Worm (Caenorhabditis elegans) whole organism, L4 larva: ENCODE measurements around the gene eral-1.
A peak's percentile ranks its signal among the peaks of the same experiment; 100 is the strongest.

Source experiments
- F37D6.2 ChIP-seq: sonication (generic microtip); optimal IDR thresholded peaks from 2 replicates; lab custom pipeline; 2016; ENCODE audit warnings: mild to moderate bottlenecking, missing genetic modification characterization, missing compliant biosample characterization
- T20F7.1 ChIP-seq: fragments of 200-800 bp; sonication (Bioruptor generic); optimal IDR thresholded peaks from 2 replicates; lab custom pipeline; 2018; ENCODE audit warnings: mild to moderate bottlenecking, missing genetic modification characterization, missing compliant biosample characterization
- Y105C5A.15 ChIP-seq: fragments of 200-800 bp; sonication (Bioruptor generic); IDR thresholded peaks from 2 replicates; pipeline ENCODE4 v1.3.6; 2022; ENCODE audit warnings: missing genetic modification characterization, missing compliant biosample characterization
- ZK546.5 ChIP-seq, 2 experiments: sonication (generic microtip); optimal IDR thresholded peaks; 2 replicates each; lab custom pipeline; 2017; ENCODE audit warnings: missing biosample characterization in 2 of 2, missing genetic modification characterization in 2 of 2
- aha-1 ChIP-seq: fragments of 150-350 bp; peaks from one replicate; lab custom pipeline; 2014; ENCODE audit warnings: missing biosample characterization, missing genetic modification characterization
- arid-1 ChIP-seq: fragments of 200-800 bp; sonication (Bioruptor generic); conservative IDR thresholded peaks from 2 replicates; pipeline ENCODE4 v1.3.6; 2022; ENCODE audit warnings: missing genetic modification reagents, missing genetic modification characterization, missing compliant biosample characterization
- ceh-28 ChIP-seq: fragments of 150-350 bp; optimal IDR thresholded peaks from 2 replicates; lab custom pipeline; 2014; ENCODE audit warnings: missing biosample characterization, missing genetic modification reagents, missing genetic modification characterization
- ces-1 ChIP-seq: fragments of 150-350 bp; sonication (generic microtip); optimal IDR thresholded peaks from 4 replicates; lab custom pipeline; 2014; ENCODE audit warnings: missing biosample characterization, missing genetic modification reagents, missing genetic modification characterization
- daf-12 ChIP-seq: fragments of 150-350 bp; optimal IDR thresholded peaks from 2 replicates; lab custom pipeline; 2014; ENCODE audit warnings: missing biosample characterization, missing genetic modification reagents, missing genetic modification characterization
- daf-16 ChIP-seq, 3 experiments: sonication (generic microtip); optimal IDR thresholded peaks; 2 replicates each; lab custom pipeline; 2016 to 2017; ENCODE audit warnings: missing genetic modification characterization in 3 of 3, missing genetic modification reagents in 3 of 3, mild to moderate bottlenecking in 2 of 3, missing compliant biosample characterization in 2 of 3, missing biosample characterization in 1 of 3, moderate library complexity in 1 of 3
- daf-8 ChIP-seq: fragments of 200-800 bp; sonication (Bioruptor generic); IDR thresholded peaks from 2 replicates; pipeline ENCODE4 v1.3.6; 2022; ENCODE audit warnings: missing genetic modification characterization, missing compliant biosample characterization
- dmd-6 ChIP-seq: fragments of 200-800 bp; sonication (Bioruptor generic); IDR thresholded peaks from 2 replicates; pipeline ENCODE4 v1.3.6; 2022; ENCODE audit warnings: missing genetic modification reagents, missing genetic modification characterization, missing compliant biosample characterization
- dmd-8 ChIP-seq: fragments of 200-800 bp; sonication (Bioruptor generic); IDR thresholded peaks from 2 replicates; pipeline ENCODE4 v1.3.6; 2022; ENCODE audit warnings: missing genetic modification characterization, missing compliant biosample characterization
- dpl-1 ChIP-seq: fragments of 150-350 bp; optimal IDR thresholded peaks from 2 replicates; lab custom pipeline; 2014; ENCODE audit warnings: missing biosample characterization, missing genetic modification reagents, missing genetic modification characterization
- egl-43 ChIP-seq: fragments of 200-800 bp; sonication (Bioruptor generic); IDR thresholded peaks from 2 replicates; pipeline ENCODE4 v1.3.6; 2022; ENCODE audit warnings: missing genetic modification reagents, missing genetic modification characterization, missing compliant biosample characterization
- hlh-11 ChIP-seq: fragments of 200-800 bp; sonication (Bioruptor generic); optimal IDR thresholded peaks from 2 replicates; lab custom pipeline; 2018; ENCODE audit warnings: mild to moderate bottlenecking, missing genetic modification characterization, missing compliant biosample characterization
- hlh-30 ChIP-seq: sonication (generic microtip); optimal IDR thresholded peaks from 2 replicates; lab custom pipeline; 2017; ENCODE audit warnings: antibody characterized with exemption, mild to moderate bottlenecking, missing genetic modification characterization, missing compliant biosample characterization; ENCODE audit not compliant: insufficient read depth
- lim-7 ChIP-seq: fragments of 200-800 bp; sonication (Bioruptor generic); IDR thresholded peaks from 2 replicates; pipeline ENCODE4 v1.3.6; 2022; ENCODE audit warnings: missing genetic modification characterization, missing compliant biosample characterization
- lin-38 ChIP-seq: fragments of 200-800 bp; sonication (Bioruptor generic); IDR thresholded peaks from 2 replicates; pipeline ENCODE4 v1.3.6; 2022; ENCODE audit warnings: missing genetic modification reagents, missing genetic modification characterization, missing compliant biosample characterization
- lsy-2 ChIP-seq, 2 experiments: fragments of 150-350 bp in 1 of 2; sonication (generic microtip) in 1 of 2; optimal IDR thresholded peaks; 2 replicates each; lab custom pipeline; 2014 to 2017; ENCODE audit warnings: missing biosample characterization in 2 of 2, missing genetic modification characterization in 2 of 2
- madf-9 ChIP-seq: fragments of 200-800 bp; sonication (Bioruptor generic); conservative IDR thresholded peaks from 2 replicates; pipeline ENCODE4 v1.3.6; 2022; ENCODE audit warnings: missing genetic modification reagents, missing genetic modification characterization, missing compliant biosample characterization
- mdt-29 ChIP-seq: fragments of 200-800 bp; sonication (Bioruptor generic); IDR thresholded peaks from 2 replicates; pipeline ENCODE4 v1.3.6; 2022; ENCODE audit warnings: missing genetic modification reagents, missing genetic modification characterization, missing compliant biosample characterization
- mep-1 ChIP-seq: fragments of 150-350 bp; sonication (generic microtip); optimal IDR thresholded peaks from 3 replicates; lab custom pipeline; 2014; ENCODE audit warnings: missing biosample characterization, missing genetic modification characterization
- mes-2 ChIP-seq: sonication (generic microtip); optimal IDR thresholded peaks from 2 replicates; lab custom pipeline; 2016; ENCODE audit warnings: missing genotype, mild to moderate bottlenecking, missing genetic modification characterization, missing compliant biosample characterization; ENCODE audit not compliant: poor library complexity, severe bottlenecking
- mxl-3 ChIP-seq: fragments of 200-800 bp; sonication (Bioruptor generic); optimal IDR thresholded peaks from 2 replicates; lab custom pipeline; 2018; ENCODE audit warnings: mild to moderate bottlenecking, missing genetic modification characterization, missing compliant biosample characterization
- nhr-11 ChIP-seq: fragments of 150-350 bp; optimal IDR thresholded peaks from 2 replicates; lab custom pipeline; 2014; ENCODE audit warnings: missing biosample characterization, missing genetic modification characterization
- nhr-41 ChIP-seq: fragments of 200-800 bp; sonication (Bioruptor generic); IDR thresholded peaks from 2 replicates; pipeline ENCODE4 v1.3.6; 2022; ENCODE audit warnings: missing genetic modification reagents, missing genetic modification characterization, missing compliant biosample characterization
- nhr-77 ChIP-seq: fragments of 150-350 bp; optimal IDR thresholded peaks from 2 replicates; lab custom pipeline; 2014; ENCODE audit warnings: missing biosample characterization, missing genetic modification characterization
- pqm-1 ChIP-seq: sonication (generic microtip); optimal IDR thresholded peaks from 2 replicates; lab custom pipeline; 2017; ENCODE audit warnings: missing biosample characterization, missing genetic modification characterization
- set-16 ChIP-seq: fragments of 200-800 bp; sonication (Bioruptor generic); IDR thresholded peaks from 2 replicates; pipeline ENCODE4 v1.3.6; 2022; ENCODE audit warnings: missing genetic modification reagents, missing genetic modification characterization, missing compliant biosample characterization
- spr-1 ChIP-seq: sonication (generic microtip); optimal IDR thresholded peaks from 2 replicates; lab custom pipeline; 2016; ENCODE audit warnings: mild to moderate bottlenecking, missing genetic modification characterization, missing compliant biosample characterization
- spr-3 ChIP-seq: fragments of 200-800 bp; sonication (Bioruptor generic); optimal IDR thresholded peaks from 2 replicates; lab custom pipeline; 2018; ENCODE audit warnings: mild to moderate bottlenecking, missing genetic modification characterization, missing compliant biosample characterization
- unc-62 ChIP-seq, 3 experiments: fragments of 150-350 bp in 1 of 3; sonication (generic microtip); optimal IDR thresholded peaks in 2 of 3; peaks in 1 of 3; 1 replicate in 1 of 3; 2 replicates in 2 of 3; lab custom pipeline; 2014 to 2017; ENCODE audit warnings: missing biosample characterization in 3 of 3, missing genetic modification characterization in 3 of 3, missing genetic modification reagents in 3 of 3, missing genotype in 1 of 3
- zfp-2 ChIP-seq: sonication (generic microtip); optimal IDR thresholded peaks from 2 replicates; lab custom pipeline; 2016; ENCODE audit warnings: mild to moderate bottlenecking, missing genetic modification characterization, missing compliant biosample characterization
- zip-2 ChIP-seq: fragments of 150-350 bp; optimal IDR thresholded peaks from 2 replicates; lab custom pipeline; 2014; ENCODE audit warnings: missing biosample characterization, missing genetic modification characterization

eral-1 gene

DNA sequence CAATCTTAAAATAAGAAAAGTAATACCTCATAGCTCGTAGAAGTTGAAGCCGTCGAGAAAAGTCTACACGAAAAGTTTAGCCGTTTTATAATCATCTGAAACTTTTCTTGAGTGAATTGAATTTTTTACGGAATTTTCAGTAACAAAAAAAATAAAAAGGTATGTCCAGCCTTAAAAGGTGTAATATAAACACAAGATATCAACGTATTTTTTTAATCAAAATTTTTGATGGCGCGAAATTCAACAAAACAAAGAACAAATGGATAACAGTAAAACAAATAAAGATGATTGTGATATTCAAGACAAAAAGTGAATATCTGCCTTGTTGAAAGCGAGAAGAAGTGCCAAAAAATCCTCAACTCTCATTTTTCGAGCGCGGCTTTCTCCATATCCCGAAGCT, at the start of gene eral-1:
Gene eral-1 (minus strand): TSS at position 101 of the 400 bp plus-strand sequence.
- TF ChIP-seq dmd-8 (no peak), ceh-28 (tag; lab: Kevin White, UChicago) (no peak)

DNA sequence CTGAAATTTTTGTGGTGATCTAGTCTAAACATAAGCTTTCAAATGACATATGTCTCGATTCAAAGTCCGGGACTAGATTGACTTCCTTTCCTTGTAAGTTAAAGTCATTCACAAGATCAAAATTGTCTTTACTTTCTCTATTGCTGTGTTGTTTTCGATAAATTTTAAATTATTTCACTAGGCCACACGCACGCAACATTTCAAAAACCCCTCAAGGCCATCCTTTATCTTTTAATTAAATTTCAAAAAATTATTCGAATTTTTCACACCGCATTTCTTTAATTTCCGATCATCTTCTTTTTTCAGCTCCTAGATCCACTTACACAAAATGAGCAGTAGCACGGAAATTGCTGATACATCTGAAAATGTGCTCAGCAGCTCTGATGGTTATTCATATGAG, 46.7 kb upstream of the eral-1 start, which contains the start of gene ZK1307.7:
Gene ZK1307.7 (plus strand): TSS at position 301 of the 400 bp plus-strand sequence.
- TF ChIP-seq arid-1 (GFP tag; lab: Robert Waterston, UW) = no peak
- no peak for TF ChIP-seq ces-1 (GFP tag; lab: Kevin White, UChicago)
- TF ChIP-seq zip-2 (tag; lab: Kevin White, UChicago) = no peak
- no peak for TF ChIP-seq set-16 (GFP tag; lab: Robert Waterston, UW)
- TF ChIP-seq daf-12 = no peak
- TF ChIP-seq daf-8 (GFP tag; lab: Robert Waterston, UW) = no peak
- no peak for TF ChIP-seq lim-7 (GFP tag; lab: Robert Waterston, UW)
- TF ChIP-seq dmd-6 (GFP tag; lab: Robert Waterston, UW) = no peak
- no peak for TF ChIP-seq spr-1 (tag; lab: Kevin White, UChicago)
- no peak for TF ChIP-seq lsy-2 (tag; optimal IDR thresholded peaks at IDR 0.05; lab: Kevin White, UChicago)
- no peak for TF ChIP-seq ZK546.5 (tag; optimal IDR thresholded peaks at IDR 0.05; lab: Kevin White, UChicago)
- TF ChIP-seq F37D6.2 (tag; lab: Kevin White, UChicago) = no peak
- TF ChIP-seq Y105C5A.15 (GFP tag; lab: Robert Waterston, UW) = no peak
- TF ChIP-seq, all 104 proteins: peak for 0

DNA sequence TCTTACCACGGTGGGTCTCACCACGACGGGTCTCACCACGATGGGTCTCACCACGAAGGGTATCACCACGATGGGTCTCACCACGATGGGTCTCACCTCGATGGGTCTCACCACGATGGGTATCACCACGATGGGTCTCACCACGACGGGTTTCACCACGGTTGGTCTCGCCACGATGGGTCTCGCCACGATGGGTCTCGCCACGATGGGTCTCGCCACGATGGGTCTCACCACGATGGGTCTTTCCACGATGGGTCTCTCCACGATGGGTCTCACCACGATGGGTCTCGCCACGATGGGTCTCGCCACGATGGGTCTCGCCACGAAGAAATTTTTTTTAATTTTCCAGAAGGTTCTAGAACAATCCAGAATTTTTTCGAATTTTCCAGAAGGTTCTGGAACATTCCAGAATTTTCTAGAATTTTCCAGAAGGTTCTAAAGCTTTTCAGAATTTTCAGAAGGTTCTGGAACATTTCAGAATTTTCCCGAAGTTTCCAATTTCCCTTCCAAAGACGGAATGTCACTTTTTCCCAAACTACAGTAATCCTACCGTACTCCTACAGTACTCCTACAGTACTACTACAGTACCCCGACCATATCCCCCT, 44.5 kb upstream of the eral-1 start:
- peak; percentile 52; the same call in 1 of the 2 replicates for TF ChIP-seq egl-43 (GFP tag; lab: Robert Waterston, UW)
- peak; percentile 80 for TF ChIP-seq set-16 (GFP tag; lab: Robert Waterston, UW)

DNA sequence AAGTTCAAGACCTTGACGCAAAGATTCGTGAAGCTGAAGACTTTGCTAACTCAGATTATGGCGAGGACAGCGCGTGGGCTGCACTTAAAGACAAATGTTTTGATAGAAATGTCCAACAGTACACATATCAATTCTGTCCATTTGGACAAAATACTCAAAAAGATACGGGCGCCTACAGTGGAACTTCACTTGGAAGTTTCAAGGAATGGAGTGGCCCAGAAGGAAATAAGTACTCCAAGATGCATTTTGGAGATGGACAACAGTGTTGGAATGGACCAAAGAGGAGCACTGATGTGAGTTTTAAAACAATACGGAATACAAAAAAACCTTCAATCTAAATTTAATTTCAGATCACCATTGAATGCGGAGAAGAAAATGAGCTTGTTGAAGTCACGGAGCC, 36.4 kb upstream of the eral-1 start:
- no peak for TF ChIP-seq spr-3 (GFP tag; lab: Kevin White, UChicago)
- TF ChIP-seq mdt-29 = no peak
- TF ChIP-seq nhr-11 (tag; lab: Kevin White, UChicago) = no peak
- peak in 1 of 2 experiments; percentile 94 for TF ChIP-seq unc-62 (GFP tag; optimal IDR thresholded peaks at IDR 0.05 in 1 of 2; lab: Kevin White, UChicago)
- TF ChIP-seq unc-62 (tag; optimal IDR thresholded peaks at IDR 0.05; lab: Kevin White, UChicago) = no peak

DNA sequence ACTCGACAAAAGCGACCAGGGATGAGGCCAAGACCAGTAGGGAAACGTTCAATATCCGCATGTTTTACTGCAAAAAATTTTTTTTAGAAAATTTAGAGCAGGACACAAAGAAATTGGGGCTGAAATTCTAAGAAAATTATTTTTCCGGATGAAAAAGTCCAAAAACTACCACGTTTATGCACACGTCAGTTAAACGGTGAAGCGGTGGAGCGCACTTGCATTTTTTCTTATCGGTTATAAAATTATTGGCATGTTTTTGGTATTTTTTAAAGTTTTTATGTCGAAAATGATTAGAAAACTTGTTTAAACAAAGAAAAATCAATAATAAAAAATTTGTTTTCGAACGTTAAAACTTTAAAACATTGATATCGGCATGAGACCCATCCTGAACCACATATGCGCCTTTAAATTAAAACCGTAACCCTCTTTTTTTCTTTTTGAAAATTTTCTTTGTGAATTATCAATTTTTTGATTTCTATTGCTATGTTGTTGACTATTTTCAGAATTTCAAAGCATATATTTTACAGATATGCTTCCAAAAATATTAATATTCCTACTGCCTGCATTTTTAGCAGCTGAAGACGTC, 34.6 kb upstream of the eral-1 start, which contains the start of the genes dnj-20 and ZK1307.8:
Gene dnj-20 (minus strand): TSS at position 67 of the 586 bp plus-strand sequence.
Gene ZK1307.8 (plus strand): TSS at position 504 of the 586 bp plus-strand sequence.
- TF ChIP-seq pqm-1 (peak; percentile 25), T20F7.1 (GFP tag; lab: Kevin White, UChicago) (no peak), lin-38 (GFP tag; lab: Robert Waterston, UW) (peak; percentile 73), daf-16 (GFP tag; optimal IDR thresholded peaks at IDR 0.05; lab: Kevin White, UChicago) (no peak), daf-16 (tag; optimal IDR thresholded peaks at IDR 0.05; lab: Kevin White, UChicago) (peak; percentile 63), mdt-29 (no peak), lsy-2 (tag; optimal IDR thresholded peaks at IDR 0.05; lab: Kevin White, UChicago) (peak in 1 of 2 experiments; percentile 56), hlh-11 (tag; lab: Kevin White, UChicago) (no peak), zfp-2 (no peak), madf-9 (GFP tag; lab: Robert Waterston, UW) (no peak), ZK546.5 (tag; optimal IDR thresholded peaks at IDR 0.05; lab: Kevin White, UChicago) (no peak), aha-1 (tag; lab: Kevin White, UChicago) (no peak), dpl-1 (GFP tag; lab: Kevin White, UChicago) (peak; percentile 22), nhr-11 (tag; lab: Kevin White, UChicago) (peak; percentile 23), mxl-3 (peak; percentile 5), nhr-41 (GFP tag; lab: Robert Waterston, UW) (no peak), spr-1 (tag; lab: Kevin White, UChicago) (no peak), nhr-77 (no peak), hlh-30 (tag; lab: Kevin White, UChicago) (peak; percentile 1), mes-2 (tag; lab: Kevin White, UChicago) (peak; percentile 40), mep-1 (tag; lab: Kevin White, UChicago) (peak; percentile 24)
